Fruit fly (Drosophila melanogaster) whole organism, prepupa: ENCODE data around the gene CG31883.

Source experiments
- CG1621 ChIP-seq: fragments of 200-800 bp; sonication (Bioruptor generic); optimal IDR thresholded peaks from 3 replicates; lab custom pipeline; 2018; ENCODE audit warnings: missing biosample characterization, mild to moderate bottlenecking, missing genetic modification characterization
- CG16779 ChIP-seq: fragments of 200-800 bp; sonication (Bioruptor generic); optimal IDR thresholded peaks from 3 replicates; lab custom pipeline; 2017; ENCODE audit warnings: missing biosample characterization, mild to moderate bottlenecking, missing genetic modification characterization
- CG34406 ChIP-seq: fragments of 200-800 bp; sonication (Bioruptor generic); optimal IDR thresholded peaks from 3 replicates; lab custom pipeline; 2016; ENCODE audit warnings: missing biosample characterization, missing genetic modification characterization
- CG6854 ChIP-seq: fragments of 200-800 bp; sonication (Bioruptor generic); optimal IDR thresholded peaks from 2 replicates; lab custom pipeline; 2017; ENCODE audit warnings: missing biosample characterization, mild to moderate bottlenecking, missing genetic modification characterization
- Hr39 ChIP-seq: fragments of 200-800 bp; sonication (Bioruptor generic); optimal IDR thresholded peaks from 2 replicates; lab custom pipeline; 2016; ENCODE audit warnings: missing biosample characterization, missing genetic modification characterization
- Hr4 ChIP-seq: fragments of 200-800 bp; sonication (Bioruptor generic); optimal IDR thresholded peaks from 3 replicates; lab custom pipeline; 2016; ENCODE audit warnings: missing biosample characterization, missing genetic modification characterization
- Sox15 ChIP-seq: fragments of 200-800 bp; sonication (Bioruptor generic); optimal IDR thresholded peaks from 3 replicates; lab custom pipeline; 2016; ENCODE audit warnings: missing biosample characterization, missing genetic modification characterization
- topi ChIP-seq: fragments of 200-800 bp; sonication (Bioruptor generic); optimal IDR thresholded peaks from 3 replicates; lab custom pipeline; 2016; ENCODE audit warnings: missing biosample characterization, missing genetic modification characterization

DNA sequence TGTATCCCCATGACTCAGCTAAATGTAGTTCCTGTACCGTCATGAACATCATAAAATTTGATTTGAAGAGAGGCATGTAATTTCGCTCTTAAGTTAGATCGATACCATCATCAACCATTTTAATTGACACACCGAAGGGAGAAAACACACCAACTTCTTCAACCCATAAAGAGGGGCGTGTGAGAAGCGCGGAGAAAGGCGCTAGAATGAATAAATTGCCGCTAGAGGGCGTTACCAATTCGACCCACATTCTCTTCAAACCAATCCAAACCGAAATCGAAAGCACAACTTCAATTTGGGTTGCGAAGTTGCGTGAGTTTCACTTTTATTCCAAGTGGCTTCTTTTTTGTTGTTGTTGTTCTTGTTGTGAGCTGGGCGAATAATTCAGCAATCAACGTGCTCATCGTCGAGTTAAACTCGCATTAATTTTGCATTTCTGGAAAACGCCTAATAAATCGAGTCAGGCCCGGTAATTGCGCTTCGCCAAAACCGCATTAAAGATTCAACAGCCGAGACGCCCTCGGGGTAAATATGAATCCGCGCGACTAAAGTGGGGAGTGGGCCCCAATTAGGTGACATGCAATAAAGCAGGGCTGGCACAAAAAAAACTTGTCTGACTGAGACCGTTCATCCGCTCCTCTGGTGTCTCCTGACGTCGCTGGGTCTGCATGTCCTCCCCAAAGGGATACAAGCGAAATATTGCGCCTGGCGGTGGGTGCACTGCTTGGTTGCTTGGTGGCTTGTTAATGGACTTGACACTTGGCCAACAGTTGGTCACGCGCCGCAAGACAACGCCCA, 15.7 kb upstream of the CG31883 start:
- no peak for TF ChIP-seq topi (GFP tag; lab: Kevin White, UChicago)
- no peak for TF ChIP-seq CG16779 (tag; lab: Kevin White, UChicago)
- no peak for TF ChIP-seq Hr39 (GFP tag; lab: Kevin White, UChicago)
- TF ChIP-seq CG1621 (tag; lab: Kevin White, UChicago): no peak
- no peak for TF ChIP-seq CG6854
- TF ChIP-seq CG34406: no peak
- TF ChIP-seq Sox15 (GFP tag; lab: Kevin White, UChicago): no peak
- TF ChIP-seq Hr4 (GFP tag; lab: Kevin White, UChicago): no peak
